Fruit fly (Drosophila melanogaster): Measurements from ENCODE around the gene CG1143.

DNA sequence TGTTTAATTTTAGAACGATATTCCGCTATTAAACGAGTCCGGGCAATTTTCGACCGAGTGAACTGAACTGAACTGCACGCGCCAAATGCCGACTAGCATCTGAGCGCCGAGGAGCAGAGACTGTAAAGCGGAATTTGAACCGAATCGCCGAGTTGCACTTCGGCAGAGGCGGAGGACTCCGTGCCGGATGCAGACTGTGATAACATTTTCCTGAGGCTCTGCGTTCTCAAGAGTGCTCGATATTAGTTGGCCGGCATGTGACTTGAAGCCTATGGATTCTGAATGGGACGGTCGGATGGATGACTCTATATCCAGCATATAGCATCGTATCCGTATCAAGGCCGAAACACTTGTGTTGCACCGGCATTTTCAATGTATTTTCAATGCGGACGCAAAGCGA lies 15.2 kb upstream of the CG1143 start, which contains the start of gene Pxn:
- no peak for TF ChIP-seq CrebA (GFP tag; optimal IDR thresholded peaks at IDR 0.05; ENCODE audit: borderline replicate concordance)
- no peak for TF ChIP-seq Hr83 (GFP tag; optimal IDR thresholded peaks at IDR 0.05; ENCODE audit: poor library complexity, severe bottlenecking)
- TF ChIP-seq rgr (GFP tag; optimal IDR thresholded peaks at IDR 0.05) = no peak

All from whole organism, wandering third instar larva.